Fruit fly (Drosophila melanogaster) S2 (cell line): ENCODE measurements around the gene Moe.

Experiments used
- CG8478 ChIP-seq: fragments of >200 bp; optimal IDR thresholded peaks from 2 replicates; lab custom pipeline; 2018
- CTCF ChIP-seq, 2 experiments: fragments of >200 bp; optimal IDR thresholded peaks; 2 replicates each; lab custom pipeline; 2018

- TF ChIP-seq CTCF (optimal IDR thresholded peaks at IDR 0.05; lab: Kevin White, UChicago) (no peak), CG8478 (lab: Kevin White, UChicago) (no peak)
Measured at dm6 chrX:8830087-8830486, 68.0 kb downstream of the Moe start.
